Fruit fly (Drosophila melanogaster) whole organism, embryonic: ENCODE results near the gene scny.

Experiments used
- CG12219 ChIP-seq: fragments of 200-800 bp; sonication (Bioruptor generic); optimal IDR thresholded peaks from 3 replicates; lab custom pipeline; 2018; ENCODE audit warnings: missing biosample characterization, mild to moderate bottlenecking, missing genetic modification characterization
- CG12299 ChIP-seq: fragments of 200-800 bp; sonication (Bioruptor generic); optimal IDR thresholded peaks from 2 replicates; lab custom pipeline; 2018; ENCODE audit warnings: missing biosample characterization, mild to moderate bottlenecking, missing genetic modification characterization
- CG1233 ChIP-seq: fragments of 200-800 bp; sonication (Bioruptor generic); optimal IDR thresholded peaks from 4 replicates; lab custom pipeline; 2018; ENCODE audit warnings: missing biosample characterization, mild to moderate bottlenecking, missing genetic modification characterization
- CG12769 ChIP-seq: fragments of 200-800 bp; sonication (Bioruptor generic); optimal IDR thresholded peaks from 2 replicates; lab custom pipeline; 2019; ENCODE audit warnings: missing biosample characterization, mild to moderate bottlenecking, missing genetic modification characterization, moderate library complexity
- CG12942 ChIP-seq: fragments of 200-800 bp; sonication (Bioruptor generic); optimal IDR thresholded peaks from 3 replicates; lab custom pipeline; 2016; ENCODE audit warnings: missing biosample characterization, missing genetic modification characterization
- CG13296 ChIP-seq: fragments of 200-800 bp; sonication (Bioruptor generic); optimal IDR thresholded peaks from 3 replicates; lab custom pipeline; 2018; ENCODE audit warnings: missing biosample characterization, mild to moderate bottlenecking, missing genetic modification characterization
- CG13775 ChIP-seq: fragments of 200-800 bp; sonication (Bioruptor generic); optimal IDR thresholded peaks from 3 replicates; lab custom pipeline; 2017; ENCODE audit warnings: missing biosample characterization, mild to moderate bottlenecking, missing genetic modification characterization
- CG14441 ChIP-seq: fragments of 200-800 bp; sonication (Bioruptor generic); IDR thresholded peaks from 2 replicates; pipeline ENCODE4 v1.3.6; 2022; ENCODE audit warnings: missing biosample characterization, missing genetic modification characterization
- CG14860 ChIP-seq: fragments of 200-800 bp; sonication (Bioruptor generic); IDR thresholded peaks from 3 replicates; pipeline ENCODE4 v1.3.6; 2022; ENCODE audit warnings: missing biosample characterization, missing genetic modification characterization; ENCODE audit not compliant: partially characterized antibody
- CG2116 ChIP-seq: fragments of 200-800 bp; sonication (Bioruptor generic); optimal IDR thresholded peaks from 3 replicates; lab custom pipeline; 2018; ENCODE audit warnings: missing biosample characterization, mild to moderate bottlenecking, missing genetic modification characterization
- CG2889 ChIP-seq: fragments of 200-800 bp; sonication (Bioruptor generic); IDR thresholded peaks from 3 replicates; pipeline ENCODE4 v1.3.6; 2022; ENCODE audit warnings: missing biosample characterization, missing genetic modification characterization
- CG30431 ChIP-seq: fragments of 200-800 bp; sonication (Bioruptor generic); optimal IDR thresholded peaks from 2 replicates; lab custom pipeline; 2017; ENCODE audit warnings: missing biosample characterization, missing genetic modification characterization
- CG31224 ChIP-seq: fragments of 200-800 bp; sonication (Bioruptor generic); IDR thresholded peaks from 2 replicates; pipeline ENCODE4 v1.3.6; 2022; ENCODE audit warnings: missing biosample characterization, missing genetic modification characterization
- CG34422 ChIP-seq: fragments of 200-800 bp; sonication (Bioruptor generic); IDR thresholded peaks from 3 replicates; pipeline ENCODE4 v1.3.6; 2022; ENCODE audit warnings: missing biosample characterization, missing genetic modification characterization
- CG3838 ChIP-seq: fragments of 200-800 bp; sonication (Bioruptor generic); optimal IDR thresholded peaks from 3 replicates; lab custom pipeline; 2016; ENCODE audit warnings: missing biosample characterization, missing genetic modification characterization
- CG6689 ChIP-seq: fragments of 200-800 bp; sonication (Bioruptor generic); IDR thresholded peaks from 2 replicates; pipeline ENCODE4 v1.3.6; 2022; ENCODE audit warnings: missing biosample characterization, missing genetic modification characterization
- CG6765 ChIP-seq: fragments of 200-800 bp; sonication (Bioruptor generic); optimal IDR thresholded peaks from 3 replicates; lab custom pipeline; 2017; ENCODE audit warnings: missing biosample characterization, mild to moderate bottlenecking, missing genetic modification characterization
- CG8290 ChIP-seq, 3 experiments: fragments of 200-800 bp; sonication (Bioruptor generic); optimal IDR thresholded peaks; 2 replicates each; lab custom pipeline; 2016 to 2019; ENCODE audit warnings: missing biosample characterization in 3 of 3, missing genetic modification characterization in 3 of 3, mild to moderate bottlenecking in 2 of 3, moderate library complexity in 1 of 3
- Dip3 ChIP-seq: fragments of 200-800 bp; sonication (Bioruptor generic); optimal IDR thresholded peaks from 3 replicates; lab custom pipeline; 2016; ENCODE audit warnings: missing biosample characterization, missing genetic modification characterization
- Dp ChIP-seq: fragments of 200-800 bp; sonication (Bioruptor generic); optimal IDR thresholded peaks from 2 replicates; lab custom pipeline; 2018; ENCODE audit warnings: missing biosample characterization, mild to moderate bottlenecking, missing genetic modification characterization, moderate library complexity
- E2f2 ChIP-seq: fragments of 200-800 bp; sonication (Bioruptor generic); IDR thresholded peaks from 2 replicates; pipeline ENCODE4 v1.3.6; 2022; ENCODE audit warnings: missing biosample characterization, missing genetic modification characterization
- ERR ChIP-seq: fragments of 200-800 bp; sonication (Bioruptor generic); optimal IDR thresholded peaks from 2 replicates; lab custom pipeline; 2016; ENCODE audit warnings: missing biosample characterization, missing genetic modification characterization
- Eip74EF ChIP-seq, 2 experiments: fragments of 200-800 bp in 1 of 2; fragments of >200 bp in 1 of 2; sonication (Bioruptor generic) in 1 of 2; optimal IDR thresholded peaks; 2 replicates each; lab custom pipeline; 2017 to 2019; ENCODE audit warnings: missing biosample characterization in 2 of 2, missing genetic modification characterization in 2 of 2, mild to moderate bottlenecking in 1 of 2, moderate library complexity in 1 of 2
- Fer3 ChIP-seq: fragments of 200-800 bp; sonication (Bioruptor generic); optimal IDR thresholded peaks from 2 replicates; lab custom pipeline; 2018; ENCODE audit warnings: missing biosample characterization, mild to moderate bottlenecking, missing genetic modification characterization, moderate library complexity
- HmgD ChIP-seq: fragments of 200-800 bp; sonication (Bioruptor generic); optimal IDR thresholded peaks from 3 replicates; lab custom pipeline; 2016; ENCODE audit warnings: missing biosample characterization, missing genetic modification characterization
- YL-1 ChIP-seq: fragments of 200-800 bp; sonication (Bioruptor generic); optimal IDR thresholded peaks from 3 replicates; lab custom pipeline; 2017; ENCODE audit warnings: missing biosample characterization, mild to moderate bottlenecking, missing genetic modification characterization
- abd-A ChIP-seq: fragments of 200-800 bp; sonication (Bioruptor generic); optimal IDR thresholded peaks from 3 replicates; lab custom pipeline; 2019; ENCODE audit warnings: missing biosample characterization, mild to moderate bottlenecking, missing genetic modification characterization, moderate library complexity
- ac ChIP-seq: fragments of 200-800 bp; sonication (Bioruptor generic); optimal IDR thresholded peaks from 3 replicates; lab custom pipeline; 2017; ENCODE audit warnings: missing biosample characterization, mild to moderate bottlenecking, missing genetic modification characterization
- chinmo ChIP-seq: fragments of 200-800 bp; sonication (Bioruptor generic); IDR thresholded peaks from 4 replicates; pipeline ENCODE4 v1.3.6; 2022; ENCODE audit warnings: missing biosample characterization, missing genetic modification characterization; ENCODE audit not compliant: partially characterized antibody
- da ChIP-seq: fragments of 200-800 bp; sonication (Bioruptor generic); optimal IDR thresholded peaks from 2 replicates; lab custom pipeline; 2016; ENCODE audit warnings: missing biosample characterization, missing genetic modification characterization
- dati ChIP-seq: fragments of 200-800 bp; sonication (Bioruptor generic); IDR thresholded peaks from 2 replicates; pipeline ENCODE4 v1.3.6; 2022; ENCODE audit warnings: missing biosample characterization, missing genetic modification characterization
- dmrt11E ChIP-seq: fragments of 200-800 bp; sonication (Bioruptor generic); optimal IDR thresholded peaks from 3 replicates; lab custom pipeline; 2018; ENCODE audit warnings: missing biosample characterization, mild to moderate bottlenecking, missing genetic modification characterization, moderate library complexity
- inv ChIP-seq: fragments of 200-800 bp; sonication (Bioruptor generic); IDR thresholded peaks from 2 replicates; pipeline ENCODE4 v1.3.6; 2022; ENCODE audit warnings: missing biosample characterization, missing genetic modification characterization; ENCODE audit not compliant: partially characterized antibody
- lov ChIP-seq, 2 experiments: fragments of 200-800 bp in 1 of 2; fragments of >200 bp in 1 of 2; sonication (Bioruptor generic) in 1 of 2; IDR thresholded peaks in 1 of 2; optimal IDR thresholded peaks in 1 of 2; 2 replicates in 1 of 2; 3 replicates in 1 of 2; pipeline versions ENCODE4 v1.3.6 to Lab custom; 2017 to 2022; ENCODE audit warnings: missing biosample characterization in 1 of 2, missing genetic modification characterization in 1 of 2
- mld ChIP-seq: fragments of 200-800 bp; sonication (Bioruptor generic); IDR thresholded peaks from 3 replicates; pipeline ENCODE4 v1.3.6; 2022; ENCODE audit warnings: missing biosample characterization, missing genetic modification characterization; ENCODE audit not compliant: partially characterized antibody
- nerfin-2 ChIP-seq: fragments of 200-800 bp; sonication (Bioruptor generic); IDR thresholded peaks from 2 replicates; pipeline ENCODE4 v1.3.6; 2022; ENCODE audit warnings: missing biosample characterization, missing genetic modification characterization; ENCODE audit not compliant: partially characterized antibody
- peb ChIP-seq: fragments of 200-800 bp; sonication (Bioruptor generic); IDR thresholded peaks from 2 replicates; pipeline ENCODE4 v1.3.6; 2022; ENCODE audit warnings: missing biosample characterization, missing genetic modification characterization
- pita ChIP-seq: fragments of 200-800 bp; sonication (Bioruptor generic); optimal IDR thresholded peaks from 2 replicates; lab custom pipeline; 2017; ENCODE audit warnings: missing biosample characterization, mild to moderate bottlenecking, missing genetic modification characterization
- row ChIP-seq: fragments of 200-800 bp; sonication (Bioruptor generic); IDR thresholded peaks from 3 replicates; pipeline ENCODE4 v1.3.6; 2022; ENCODE audit warnings: missing biosample characterization, missing genetic modification characterization
- sens ChIP-seq: fragments of 200-800 bp; sonication (Bioruptor generic); peaks from one replicate; lab custom pipeline; 2016; ENCODE audit warnings: missing biosample characterization, missing genetic modification characterization
- seq ChIP-seq: fragments of 200-800 bp; sonication (Bioruptor generic); IDR thresholded peaks from 2 replicates; pipeline ENCODE4 v1.3.6; 2022; ENCODE audit warnings: missing biosample characterization, missing genetic modification characterization
- sima ChIP-seq: fragments of 200-800 bp; sonication (Bioruptor generic); optimal IDR thresholded peaks from 2 replicates; lab custom pipeline; 2016; ENCODE audit warnings: missing biosample characterization, missing genetic modification characterization
- slp2 ChIP-seq: fragments of 200-800 bp; sonication (Bioruptor generic); optimal IDR thresholded peaks from 2 replicates; lab custom pipeline; 2016; ENCODE audit warnings: missing biosample characterization, missing genetic modification characterization
- sr ChIP-seq: fragments of 200-800 bp; sonication (Bioruptor generic); IDR thresholded peaks from 3 replicates; pipeline ENCODE4 v1.3.6; 2022; ENCODE audit warnings: missing biosample characterization, missing genetic modification characterization
- tna ChIP-seq: fragments of 200-800 bp; sonication (Bioruptor generic); IDR thresholded peaks from 2 replicates; pipeline ENCODE4 v1.3.6; 2022; ENCODE audit warnings: missing biosample characterization, missing genetic modification characterization; ENCODE audit not compliant: partially characterized antibody
- toy ChIP-seq: fragments of 200-800 bp; sonication (Bioruptor generic); IDR thresholded peaks from 2 replicates; pipeline ENCODE4 v1.3.6; 2022; ENCODE audit warnings: missing biosample characterization, missing genetic modification characterization
- unc-4 ChIP-seq: fragments of 200-800 bp; sonication (Bioruptor generic); IDR thresholded peaks from 2 replicates; pipeline ENCODE4 v1.3.6; 2022; ENCODE audit warnings: missing biosample characterization, missing genetic modification characterization; ENCODE audit not compliant: partially characterized antibody
- wor ChIP-seq: fragments of 200-800 bp; sonication (Bioruptor generic); IDR thresholded peaks from 2 replicates; pipeline ENCODE4 v1.3.6; 2022; ENCODE audit warnings: missing biosample characterization, missing genetic modification characterization

Gene scny

DNA sequence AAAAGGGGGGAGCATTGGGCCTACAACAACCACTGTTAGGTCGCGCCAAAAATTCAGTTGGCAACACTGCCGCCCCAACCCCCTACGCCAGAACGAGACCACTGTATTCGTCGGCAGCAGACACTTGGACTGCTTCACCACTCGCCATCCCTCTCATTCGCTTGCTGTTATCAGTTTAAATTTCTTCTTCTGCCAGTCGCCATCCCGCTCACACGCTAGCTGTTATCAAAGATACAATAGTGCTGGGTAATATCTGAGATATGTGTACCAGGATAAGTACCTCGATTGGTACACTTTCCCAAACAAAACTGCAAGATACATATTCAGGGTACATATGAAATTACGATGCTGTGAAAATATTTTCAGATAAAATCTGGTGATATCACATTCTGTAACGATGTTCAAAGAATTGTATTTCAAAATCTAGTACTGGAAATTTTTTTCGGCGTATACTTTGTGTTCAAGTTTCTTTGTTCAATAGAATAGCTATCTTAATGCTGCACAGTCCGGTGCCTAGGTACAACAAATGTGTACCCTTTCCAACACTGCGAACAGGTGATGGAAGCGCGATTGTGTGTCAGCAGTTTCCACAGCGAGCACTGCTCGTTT is 2.1 kb downstream of the scny start (continued):
- TF ChIP-seq Eip74EF (GFP tag; optimal IDR thresholded peaks at IDR 0.05; lab: Kevin White, UChicago): peak in 1 of 2 experiments; percentile 82
- TF ChIP-seq CG2116 (GFP tag; lab: Kevin White, UChicago): peak; percentile 48
- peak; percentile 62 for TF ChIP-seq CG6689 (GFP tag; lab: Robert Waterston, UW)
- no peak for TF ChIP-seq tna (GFP tag; lab: Robert Waterston, UW)
- TF ChIP-seq Dip3: peak; percentile 84
- TF ChIP-seq CG12299 (tag; lab: Kevin White, UChicago): peak; percentile 80
- TF ChIP-seq CG14860 (GFP tag; lab: Robert Waterston, UW): no peak
- TF ChIP-seq CG12942 (GFP tag; lab: Kevin White, UChicago): peak; percentile 59
- TF ChIP-seq sens: peak; percentile 98
- peak; percentile 58; the same call in 1 of the 4 replicates for TF ChIP-seq chinmo
- no peak for TF ChIP-seq sima
- TF ChIP-seq Dp (GFP tag; lab: Kevin White, UChicago): peak; percentile 44
- TF ChIP-seq CG1233 (GFP tag; lab: Kevin White, UChicago): peak; percentile 87
- TF ChIP-seq CG12769 (tag; lab: Kevin White, UChicago): peak; percentile 93
- TF ChIP-seq CG2889 (GFP tag; lab: Robert Waterston, UW): peak; percentile 46; the same call in 1 of the 3 replicates
- TF ChIP-seq CG30431 (GFP tag; lab: Kevin White, UChicago): peak; percentile 58
- peak; percentile 78 for TF ChIP-seq da
- no peak for TF ChIP-seq lov (optimal IDR thresholded peaks at IDR 0.05; lab: Kevin White, UChicago)
- peak; percentile 49; the same call in 1 of the 3 replicates for TF ChIP-seq lov (GFP tag; IDR thresholded peaks at IDR 0.05; lab: Robert Waterston, UW)
- peak; percentile 77 for TF ChIP-seq CG14441 (GFP tag; lab: Robert Waterston, UW)
- TF ChIP-seq E2f2 (GFP tag; lab: Robert Waterston, UW): peak; percentile 41; the same call in 1 of the 2 replicates
- TF ChIP-seq wor (GFP tag; lab: Robert Waterston, UW): peak; percentile 50
- TF ChIP-seq dati: no peak
- peak; percentile 82 for TF ChIP-seq slp2 (GFP tag; lab: Kevin White, UChicago)
- no peak for TF ChIP-seq mld
- TF ChIP-seq row (GFP tag; lab: Robert Waterston, UW): peak; percentile 96
- peak; percentile 48; the same call in 1 of the 2 replicates for TF ChIP-seq peb (GFP tag; lab: Robert Waterston, UW)
- TF ChIP-seq YL-1 (GFP tag; lab: Kevin White, UChicago): peak; percentile 90
- no peak for TF ChIP-seq pita (GFP tag; lab: Kevin White, UChicago)
- TF ChIP-seq ac (GFP tag; lab: Kevin White, UChicago): peak; percentile 55
- TF ChIP-seq seq (GFP tag; lab: Robert Waterston, UW): no peak
- peak; percentile 57; the same call in 1 of the 2 replicates for TF ChIP-seq CG31224 (GFP tag; lab: Robert Waterston, UW)
- peak; percentile 84 for TF ChIP-seq CG6765 (GFP tag; lab: Kevin White, UChicago)
- TF ChIP-seq CG34422: peak; percentile 90
- TF ChIP-seq Fer3: peak; percentile 85
- TF ChIP-seq ERR (GFP tag; lab: Kevin White, UChicago): peak; percentile 88
- peak; percentile 85 for TF ChIP-seq HmgD
- peak; percentile 53 for TF ChIP-seq CG8290 (GFP tag; optimal IDR thresholded peaks at IDR 0.05; lab: Kevin White, UChicago)
- TF ChIP-seq CG8290 (tag; optimal IDR thresholded peaks at IDR 0.05; lab: Kevin White, UChicago): peak; percentile 84 to 92
- TF ChIP-seq abd-A (tag; lab: Kevin White, UChicago): no peak
- peak; percentile 17; the same call in 1 of the 2 replicates for TF ChIP-seq unc-4 (GFP tag; lab: Robert Waterston, UW)
- TF ChIP-seq CG13296 (GFP tag; lab: Kevin White, UChicago): peak; percentile 88
- no peak for TF ChIP-seq CG3838 (GFP tag; lab: Kevin White, UChicago)
- peak; percentile 46; the same call in 1 of the 2 replicates for TF ChIP-seq nerfin-2 (GFP tag; lab: Robert Waterston, UW)
- no peak for TF ChIP-seq toy
- peak; percentile 80 for TF ChIP-seq dmrt11E
- TF ChIP-seq CG12219: peak; percentile 84
- TF ChIP-seq sr (GFP tag; lab: Robert Waterston, UW): no peak
- TF ChIP-seq CG13775 (GFP tag; lab: Kevin White, UChicago): peak; percentile 75
- no peak for TF ChIP-seq inv (GFP tag; lab: Robert Waterston, UW)
